Worm (Caenorhabditis elegans): ENCODE measurements around the gene Y7A9D.1.

ce11 chrIV:16393668-16394067 is 11.7 kb upstream of the Y7A9D.1 start, which contains the start of gene Y65A5A.24:
- no peak for TF ChIP-seq sem-2 (GFP tag; optimal IDR thresholded peaks at IDR 0.05)
- TF ChIP-seq lsy-2 (tag; optimal IDR thresholded peaks at IDR 0.05) = no peak
- no peak for TF ChIP-seq ztf-11 (tag; optimal IDR thresholded peaks at IDR 0.05)
- no peak for TF ChIP-seq elt-1 (tag; optimal IDR thresholded peaks at IDR 0.05; ENCODE audit: borderline replicate concordance, insufficient read depth)
- TF ChIP-seq unc-39 (tag; optimal IDR thresholded peaks at IDR 0.05) = no peak
- TF ChIP-seq nhr-28 (tag; optimal IDR thresholded peaks at IDR 0.05) = no peak
- no peak for TF ChIP-seq mab-5 (tag; optimal IDR thresholded peaks at IDR 0.05)
- no peak for TF ChIP-seq lin-13 (tag; optimal IDR thresholded peaks at IDR 0.05)
- no peak for TF ChIP-seq nhr-12 (tag; optimal IDR thresholded peaks at IDR 0.05)
- TF ChIP-seq snpc-4 (tag; optimal IDR thresholded peaks at IDR 0.05) = no peak
- TF ChIP-seq ces-1 (GFP tag; optimal IDR thresholded peaks at IDR 0.05) = no peak
- TF ChIP-seq bed-3 (GFP tag; optimal IDR thresholded peaks at IDR 0.05) = no peak
- no peak for TF ChIP-seq unc-120 (tag; optimal IDR thresholded peaks at IDR 0.05; ENCODE audit: poor library complexity, severe bottlenecking)
- no peak for TF ChIP-seq nhr-76 (tag; optimal IDR thresholded peaks at IDR 0.05)
